Fruit fly (Drosophila melanogaster): ENCODE results near the gene Ipk2.
A peak's percentile ranks its signal among the peaks of the same experiment; 100 is the strongest.

Ipk2 gene

dm6 chr2L:544444-545179 is 29.5 kb downstream of the Ipk2 start, which contains the start of the genes Spp and nAChRbeta3 (continued):
- TF ChIP-seq vvl (GFP tag; IDR thresholded peaks at IDR 0.05) (0 out of 2 replicates have a peak, but pooled peaks have one; percentile 12), Sry-δ (GFP tag; optimal IDR thresholded peaks at IDR 0.05) (peak; percentile 59), CG15073 (GFP tag; optimal IDR thresholded peaks at IDR 0.05) (no peak), CG17361 (GFP tag; IDR thresholded peaks at IDR 0.05) (no peak), CG14441 (GFP tag; IDR thresholded peaks at IDR 0.05) (no peak), Aef1 (GFP tag; IDR thresholded peaks at IDR 0.05) (no peak), aop (GFP tag; IDR thresholded peaks at IDR 0.05) (no peak), CG7556 (GFP tag; optimal IDR thresholded peaks at IDR 0.05) (no peak), CG17829 (tag; optimal IDR thresholded peaks at IDR 0.05) (peak; percentile 2), Fer1 (GFP tag; optimal IDR thresholded peaks at IDR 0.05) (no peak), crp (GFP tag; optimal IDR thresholded peaks at IDR 0.05) (no peak), ewg (GFP tag; optimal IDR thresholded peaks at IDR 0.05) (no peak), seq (GFP tag; IDR thresholded peaks at IDR 0.05) (no peak), NK7.1 (GFP tag; optimal IDR thresholded peaks at IDR 0.05) (no peak), Dll (GFP tag; IDR thresholded peaks at IDR 0.05; ENCODE audit: partially characterized antibody) (peak; percentile 72), Dp (GFP tag; optimal IDR thresholded peaks at IDR 0.05) (peak; percentile 63), ken (GFP tag; IDR thresholded peaks at IDR 0.05) (no peak), CG11560 (tag; IDR thresholded peaks at IDR 0.05) (no peak), dmrt11E (tag; optimal IDR thresholded peaks at IDR 0.05) (no peak), Poxn (GFP tag; IDR thresholded peaks at IDR 0.05) (no peak), Ada2b (GFP tag; IDR thresholded peaks at IDR 0.05) (no peak), slou (GFP tag; optimal IDR thresholded peaks at IDR 0.05) (no peak), nau (GFP tag; optimal IDR thresholded peaks at IDR 0.05) (no peak), ase (GFP tag; IDR thresholded peaks at IDR 0.05) (no peak), CG17802 (tag; optimal IDR thresholded peaks at IDR 0.05) (no peak), CG18262 (tag; optimal IDR thresholded peaks at IDR 0.05) (no peak), onecut (GFP tag; IDR thresholded peaks at IDR 0.05) (no peak), CG13123 (GFP tag; optimal IDR thresholded peaks at IDR 0.05) (no peak), CG16815 (GFP tag; optimal IDR thresholded peaks at IDR 0.05) (no peak), CG2129 (GFP tag; IDR thresholded peaks at IDR 0.05; ENCODE audit: partially characterized antibody) (0 out of 2 replicates have a peak, but pooled peaks have one; percentile 14), ac (GFP tag; optimal IDR thresholded peaks at IDR 0.05) (no peak), CG3065 (GFP tag; optimal IDR thresholded peaks at IDR 0.05) (no peak), Chrac-16 (GFP tag; optimal IDR thresholded peaks at IDR 0.05) (no peak), gsb (GFP tag; IDR thresholded peaks at IDR 0.05) (no peak), org-1 (GFP tag; optimal IDR thresholded peaks at IDR 0.05) (no peak), Optix (GFP tag; IDR thresholded peaks at IDR 0.05) (no peak), CG10267 (tag; optimal IDR thresholded peaks at IDR 0.05) (no peak), HmgZ (tag; optimal IDR thresholded peaks at IDR 0.05) (peak; percentile 44), slp2 (GFP tag; optimal IDR thresholded peaks at IDR 0.05) (no peak), exex (tag; optimal IDR thresholded peaks at IDR 0.05) (no peak), ftz-f1 (GFP tag; optimal IDR thresholded peaks at IDR 0.05) (no peak), eyg (GFP tag; optimal IDR thresholded peaks at IDR 0.05) (no peak), Jarid2 (GFP tag; optimal IDR thresholded peaks at IDR 0.05) (no peak), psq (GFP tag; optimal IDR thresholded peaks at IDR 0.05) (no peak), CG6683 (GFP tag; optimal IDR thresholded peaks at IDR 0.05) (no peak), Bdp1 (GFP tag; optimal IDR thresholded peaks at IDR 0.05) (no peak), mld (GFP tag; IDR thresholded peaks at IDR 0.05; ENCODE audit: partially characterized antibody) (no peak), ato (GFP tag; IDR thresholded peaks at IDR 0.05; ENCODE audit: partially characterized antibody) (peak; percentile 49; the same call in 1 of the 2 replicates), CG8388 (GFP tag; optimal IDR thresholded peaks at IDR 0.05) (no peak), CG13775 (GFP tag; optimal IDR thresholded peaks at IDR 0.05) (no peak)

Measured in whole organism, embryonic.